Fruit fly (Drosophila melanogaster) whole organism, wandering third instar larva: ENCODE results near the gene CLIP-190.

Experiments used
- HLH106 ChIP-seq: fragments of 200-800 bp; optimal IDR thresholded peaks from 3 replicates; lab custom pipeline; 2019; ENCODE audit warnings: missing biosample characterization, mild to moderate bottlenecking, missing genetic modification characterization, moderate library complexity
- Hr83 ChIP-seq: fragments of 200-300 bp; sonication (Bioruptor generic); optimal IDR thresholded peaks from 2 replicates; lab custom pipeline; 2016; ENCODE audit warnings: missing biosample characterization, mild to moderate bottlenecking, missing genetic modification characterization, moderate library complexity; ENCODE audit not compliant: poor library complexity, severe bottlenecking
- brk ChIP-seq: fragments of 200-800 bp; sonication (Bioruptor generic); optimal IDR thresholded peaks from 2 replicates; lab custom pipeline; 2016; ENCODE audit warnings: missing biosample characterization, mild to moderate bottlenecking, missing genetic modification characterization
- lola ChIP-seq: fragments of >200 bp; optimal IDR thresholded peaks from 2 replicates; lab custom pipeline; 2017; ENCODE audit warnings: missing biosample characterization, missing genetic modification characterization
- sv ChIP-seq: fragments of 200-800 bp; sonication (Bioruptor generic); optimal IDR thresholded peaks from 3 replicates; lab custom pipeline; 2016; ENCODE audit warnings: missing biosample characterization, missing genetic modification characterization

- no peak for TF ChIP-seq HLH106 (tag; lab: Kevin White, UChicago)
- TF ChIP-seq sv (GFP tag; lab: Kevin White, UChicago): no peak
- no peak for TF ChIP-seq Hr83 (GFP tag; lab: Kevin White, UChicago)
- no peak for TF ChIP-seq brk (GFP tag; lab: Kevin White, UChicago)
- no peak for TF ChIP-seq lola (GFP tag; lab: Kevin White, UChicago)
Observed at dm6 chr2L:17394939-17395338, 10.4 kb downstream of the CLIP-190 start.
